Worm (Caenorhabditis elegans) whole organism, late embryonic: ENCODE data around the gene C08E3.15.

ENCODE experiments used
- C08G9.2 ChIP-seq: sonication (generic microtip); optimal IDR thresholded peaks from 2 replicates; lab custom pipeline; 2016; ENCODE audit warnings: mild to moderate bottlenecking, missing genetic modification characterization, moderate library complexity, missing compliant biosample characterization
- ceh-22 ChIP-seq: sonication (generic microtip); optimal IDR thresholded peaks from 2 replicates; lab custom pipeline; 2017; ENCODE audit warnings: missing biosample characterization, missing genetic modification characterization
- nhr-11 ChIP-seq: fragments of 150-350 bp; optimal IDR thresholded peaks from 2 replicates; lab custom pipeline; 2014; ENCODE audit warnings: missing biosample characterization, missing genetic modification characterization
- unc-86 ChIP-seq: sonication (generic microtip); optimal IDR thresholded peaks from 2 replicates; lab custom pipeline; 2016; ENCODE audit warnings: missing genetic modification characterization, missing compliant biosample characterization

ce11 chrII:1601507-1601906, 26.2 kb downstream of the C08E3.15 start, which contains the start of gene bath-47:
- TF ChIP-seq ceh-22 (tag; lab: Kevin White, UChicago) (no peak), unc-86 (tag; lab: Kevin White, UChicago) (no peak), C08G9.2 (tag; lab: Kevin White, UChicago) (no peak), nhr-11 (tag; lab: Kevin White, UChicago) (no peak)
